Worm (Caenorhabditis elegans): Measurements from ENCODE around the gene R144.12.

- TF ChIP-seq pha-4 (tag; optimal IDR thresholded peaks at IDR 0.05) (no peak), unc-62 (GFP tag; optimal IDR thresholded peaks at IDR 0.05) (no peak), him-1 (tag; optimal IDR thresholded peaks at IDR 0.05) (no peak), ama-1 (optimal IDR thresholded peaks at IDR 0.05) (no peak), ama-1 (GFP tag; optimal IDR thresholded peaks at IDR 0.05) (no peak), F37B4.10 (GFP tag; IDR thresholded peaks at IDR 0.05) (no peak), nhr-80 (tag; optimal IDR thresholded peaks at IDR 0.05) (no peak), B0019.2 (GFP tag; conservative IDR thresholded peaks at IDR 0.05) (no peak), lin-35 (GFP tag; optimal IDR thresholded peaks at IDR 0.05) (no peak), sea-2 (GFP tag; IDR thresholded peaks at IDR 0.05) (no peak)
These were observed 45.2 kb upstream of the R144.12 start, which contains the start of gene C45G9.15 for ce11 chrIII:5051949-5052348.
